Fruit fly (Drosophila melanogaster): ENCODE data around the gene tyn.

tyn gene

DNA sequence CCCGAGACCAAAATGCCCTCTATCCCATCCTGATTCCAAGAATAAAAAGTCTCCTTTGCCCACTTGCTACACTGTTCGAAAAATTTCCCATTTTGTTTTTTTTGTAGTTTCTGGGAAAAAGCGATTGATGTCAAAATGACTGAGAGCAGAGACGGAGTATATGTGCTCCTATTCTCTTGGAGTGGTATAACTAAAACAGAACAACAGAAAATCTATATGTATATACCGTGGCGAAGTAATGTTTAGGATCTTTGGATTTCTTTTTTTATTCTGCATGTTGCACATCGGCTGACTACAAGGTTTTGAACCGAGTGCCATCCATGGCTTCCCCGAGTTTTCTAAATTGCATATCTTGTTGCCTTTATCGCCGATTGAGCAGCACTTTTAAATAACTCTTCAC lies 50.9 kb downstream of the tyn start:
- TF ChIP-seq Dll (optimal IDR thresholded peaks at IDR 0.05) (no peak), CG8478 (optimal IDR thresholded peaks at IDR 0.05) (no peak), usp (GFP tag; optimal IDR thresholded peaks at IDR 0.05) (no peak), psq (optimal IDR thresholded peaks at IDR 0.05) (no peak), EcR (GFP tag; optimal IDR thresholded peaks at IDR 0.05) (no peak), pan (optimal IDR thresholded peaks at IDR 0.05) (no peak)

DNA sequence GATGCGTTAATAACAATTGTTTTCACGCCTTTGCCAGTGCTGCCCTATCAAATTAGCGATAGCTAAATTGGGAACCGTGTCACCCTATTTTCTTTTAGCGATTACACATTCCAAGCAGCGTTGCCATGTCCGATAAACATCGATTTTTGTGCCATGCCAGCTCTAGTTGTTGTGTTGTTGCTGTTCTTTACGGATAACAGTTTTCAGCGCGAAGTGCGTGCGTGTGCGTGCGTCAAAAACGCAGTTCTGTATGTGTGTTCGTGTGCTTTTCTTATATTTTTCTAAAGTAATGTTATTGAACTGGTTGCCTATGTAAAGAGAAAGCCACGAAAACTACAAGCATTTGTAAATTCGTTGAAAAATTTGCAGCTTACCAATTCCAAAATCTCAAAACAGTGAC lies 105.7 kb downstream of the tyn start, which contains the start of the genes CG3038 and G9a:
CG3038 (minus strand) TSS at position 55 of the 400 bp plus-strand sequence.
G9a (plus strand) TSS at position 177 of the 400 bp plus-strand sequence.
- TF ChIP-seq pan (optimal IDR thresholded peaks at IDR 0.05) = no peak
- no peak for TF ChIP-seq psq (optimal IDR thresholded peaks at IDR 0.05)
- no peak for TF ChIP-seq usp (GFP tag; optimal IDR thresholded peaks at IDR 0.05)
- no peak for TF ChIP-seq EcR (GFP tag; optimal IDR thresholded peaks at IDR 0.05)
- no peak for TF ChIP-seq CG8478 (optimal IDR thresholded peaks at IDR 0.05)
- TF ChIP-seq Dll (optimal IDR thresholded peaks at IDR 0.05) = no peak

DNA sequence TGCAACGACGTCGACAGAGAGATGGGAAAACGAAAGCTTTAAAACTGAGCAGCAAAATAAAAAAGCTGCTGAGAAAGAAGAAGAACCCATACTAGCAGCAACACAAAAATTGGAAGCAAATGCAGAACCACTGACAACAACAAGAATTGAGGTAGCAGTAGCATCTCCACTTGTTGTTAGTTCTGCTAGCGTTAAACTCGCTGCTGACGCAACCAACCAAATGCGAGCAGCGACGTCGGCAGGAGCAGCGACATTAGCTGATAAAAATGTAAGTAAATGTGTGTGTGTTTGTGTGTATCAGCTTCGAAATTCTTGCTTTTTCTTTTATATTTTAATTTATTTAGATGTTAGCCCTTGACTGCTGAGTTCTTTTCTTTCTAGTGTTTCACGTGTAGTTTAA lies 107.2 kb downstream of the tyn start:
- TF ChIP-seq EcR (GFP tag; optimal IDR thresholded peaks at IDR 0.05) (no peak), pan (optimal IDR thresholded peaks at IDR 0.05) (peak; percentile 37)

All from whole organism.